Worm (Caenorhabditis elegans) whole organism, L3 larva: ENCODE data around the gene srbc-11.

Source experiments
- aly-2 ChIP-seq: fragments of 150-350 bp; optimal IDR thresholded peaks from 2 replicates; lab custom pipeline; 2014; ENCODE audit warnings: missing biosample characterization, missing genetic modification characterization
- egl-5 ChIP-seq: fragments of 150-350 bp; optimal IDR thresholded peaks from 2 replicates; lab custom pipeline; 2017; ENCODE audit warnings: missing biosample characterization, missing genetic modification reagents, missing genetic modification characterization, inconsistent platforms
- jun-1 ChIP-seq: fragments of 150-350 bp; optimal IDR thresholded peaks from 2 replicates; lab custom pipeline; 2014; ENCODE audit warnings: missing biosample characterization, missing genetic modification reagents, missing genetic modification characterization
- lin-15B ChIP-seq: fragments of 150-350 bp; optimal IDR thresholded peaks from 2 replicates; lab custom pipeline; 2014; ENCODE audit warnings: missing biosample characterization, missing genetic modification characterization
- nhr-11 ChIP-seq: fragments of 150-350 bp; optimal IDR thresholded peaks from 2 replicates; lab custom pipeline; 2014; ENCODE audit warnings: missing biosample characterization, missing genetic modification characterization

DNA sequence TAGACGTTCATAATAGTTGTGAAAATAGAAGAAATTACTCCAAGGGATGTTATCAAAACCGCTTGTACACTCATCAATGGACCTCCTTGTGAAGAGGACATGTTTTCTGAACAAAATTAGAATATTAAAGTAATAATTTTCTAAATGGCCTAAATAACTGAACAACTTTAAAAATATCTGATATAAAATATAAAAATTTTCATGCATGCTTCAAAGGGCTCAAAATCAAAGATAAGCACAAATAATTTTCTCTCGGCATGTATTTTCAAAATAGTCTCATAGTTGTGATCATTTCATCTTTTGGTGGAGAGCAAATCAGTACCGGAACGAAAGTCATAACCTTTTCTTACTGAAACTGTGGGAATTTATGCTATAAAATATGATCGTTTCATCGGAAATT, 10.1 kb downstream of the srbc-11 start, which contains the start of gene srbc-8:
- TF ChIP-seq jun-1, result no peak
- no peak for TF ChIP-seq lin-15B
- no peak for TF ChIP-seq aly-2 (tag; lab: Kevin White, UChicago)
- no peak for TF ChIP-seq nhr-11 (tag; lab: Kevin White, UChicago)
- TF ChIP-seq egl-5, result no peak
